Fruit fly (Drosophila melanogaster) whole organism, embryonic: ENCODE results near the gene COX7AL2.

Experiments
- CG10959 ChIP-seq: fragments of 200-800 bp; sonication (Bioruptor generic); IDR thresholded peaks from 2 replicates; pipeline ENCODE4 v1.3.6; 2022; ENCODE audit warnings: missing biosample characterization, missing genetic modification characterization
- CG1233 ChIP-seq: fragments of 200-800 bp; sonication (Bioruptor generic); optimal IDR thresholded peaks from 4 replicates; lab custom pipeline; 2018; ENCODE audit warnings: missing biosample characterization, mild to moderate bottlenecking, missing genetic modification characterization
- CG14050 ChIP-seq: fragments of 200-800 bp; sonication (Bioruptor generic); IDR thresholded peaks from 3 replicates; pipeline ENCODE4 v1.3.6; 2022; ENCODE audit warnings: missing biosample characterization, missing genetic modification characterization
- CG14441 ChIP-seq: fragments of 200-800 bp; sonication (Bioruptor generic); IDR thresholded peaks from 2 replicates; pipeline ENCODE4 v1.3.6; 2022; ENCODE audit warnings: missing biosample characterization, missing genetic modification characterization
- CG15479 ChIP-seq: fragments of 200-800 bp; sonication (Bioruptor generic); optimal IDR thresholded peaks from 3 replicates; lab custom pipeline; 2019; ENCODE audit warnings: missing biosample characterization, mild to moderate bottlenecking, missing genetic modification characterization, moderate library complexity
- CG16779 ChIP-seq: fragments of 200-800 bp; sonication (Bioruptor generic); IDR thresholded peaks from 2 replicates; pipeline ENCODE4 v1.3.6; 2022; ENCODE audit warnings: missing biosample characterization, missing genetic modification characterization
- CG2202 ChIP-seq: fragments of 200-800 bp; sonication (Bioruptor generic); optimal IDR thresholded peaks from 2 replicates; lab custom pipeline; 2018; ENCODE audit warnings: missing biosample characterization, mild to moderate bottlenecking, missing genetic modification characterization
- CG2678 ChIP-seq: fragments of 200-800 bp; sonication (Bioruptor generic); optimal IDR thresholded peaks from 3 replicates; lab custom pipeline; 2019; ENCODE audit warnings: missing biosample characterization, mild to moderate bottlenecking, missing genetic modification characterization, moderate library complexity
- CG31441 ChIP-seq: fragments of 200-800 bp; sonication (Bioruptor generic); IDR thresholded peaks from 2 replicates; pipeline ENCODE4 v1.3.6; 2022; ENCODE audit warnings: missing biosample characterization, missing genetic modification characterization
- CG32532 ChIP-seq: fragments of 200-800 bp; sonication (Bioruptor generic); IDR thresholded peaks from 2 replicates; pipeline ENCODE4 v1.3.6; 2022; ENCODE audit warnings: missing biosample characterization, missing genetic modification characterization
- CG34224 ChIP-seq: fragments of 200-800 bp; sonication (Bioruptor generic); IDR thresholded peaks from 3 replicates; pipeline ENCODE4 v1.3.6; 2022; ENCODE audit warnings: missing biosample characterization, missing genetic modification characterization; ENCODE audit not compliant: partially characterized antibody
- CG43689 ChIP-seq: fragments of 200-800 bp; sonication (Bioruptor generic); IDR thresholded peaks from 2 replicates; pipeline ENCODE4 v1.3.6; 2022; ENCODE audit warnings: missing biosample characterization, missing genetic modification characterization
- CG7556 ChIP-seq: fragments of 200-800 bp; sonication (Bioruptor generic); optimal IDR thresholded peaks from 2 replicates; lab custom pipeline; 2017; ENCODE audit warnings: missing biosample characterization, mild to moderate bottlenecking, missing genetic modification characterization
- CG8290 ChIP-seq, 3 experiments: fragments of 200-800 bp; sonication (Bioruptor generic); optimal IDR thresholded peaks; 2 replicates each; lab custom pipeline; 2016 to 2019; ENCODE audit warnings: missing biosample characterization in 3 of 3, missing genetic modification characterization in 3 of 3, mild to moderate bottlenecking in 2 of 3, moderate library complexity in 1 of 3
- CG9215 ChIP-seq: fragments of 200-800 bp; sonication (Bioruptor generic); IDR thresholded peaks from 2 replicates; pipeline ENCODE4 v1.3.6; 2022; ENCODE audit warnings: missing biosample characterization, missing genetic modification characterization
- Camta ChIP-seq: fragments of 200-800 bp; sonication (Bioruptor generic); optimal IDR thresholded peaks from 2 replicates; lab custom pipeline; 2016; ENCODE audit warnings: missing biosample characterization, missing genetic modification characterization
- Dad ChIP-seq: fragments of 200-800 bp; sonication (Bioruptor generic); optimal IDR thresholded peaks from 3 replicates; lab custom pipeline; 2016; ENCODE audit warnings: missing biosample characterization, missing genetic modification characterization
- Hey ChIP-seq: fragments of 200-800 bp; sonication (Bioruptor generic); optimal IDR thresholded peaks from 3 replicates; lab custom pipeline; 2018; ENCODE audit warnings: missing biosample characterization, mild to moderate bottlenecking, missing genetic modification characterization
- Hr39 ChIP-seq: fragments of >200 bp; optimal IDR thresholded peaks from 2 replicates; lab custom pipeline; 2017
- Nf-YB ChIP-seq: fragments of 200-800 bp; sonication (Bioruptor generic); optimal IDR thresholded peaks from 3 replicates; lab custom pipeline; 2019; ENCODE audit warnings: missing biosample characterization, mild to moderate bottlenecking, missing genetic modification characterization, moderate library complexity
- Nf-YC ChIP-seq: fragments of 200-800 bp; optimal IDR thresholded peaks from 3 replicates; lab custom pipeline; 2019; ENCODE audit warnings: missing biosample characterization, mild to moderate bottlenecking, missing genetic modification characterization, moderate library complexity
- Poxn ChIP-seq: fragments of 200-800 bp; sonication (Bioruptor generic); IDR thresholded peaks from 2 replicates; pipeline ENCODE4 v1.3.6; 2022; ENCODE audit warnings: missing biosample characterization, missing genetic modification characterization
- Sry-δ ChIP-seq: fragments of 200-800 bp; sonication (Bioruptor generic); optimal IDR thresholded peaks from 2 replicates; lab custom pipeline; 2016; ENCODE audit warnings: missing biosample characterization, missing genetic modification characterization
- Stat92E ChIP-seq, 3 experiments: fragments of >200 bp in 2 of 3; fragments of 200-800 bp in 1 of 3; sonication (Bioruptor generic) in 1 of 3; optimal IDR thresholded peaks; 2 replicates each; lab custom pipeline; 2017 to 2019; ENCODE audit warnings: missing biosample characterization in 3 of 3, missing genetic modification characterization in 3 of 3, mild to moderate bottlenecking in 1 of 3, moderate library complexity in 1 of 3
- TFAM ChIP-seq: fragments of 200-800 bp; sonication (Bioruptor generic); optimal IDR thresholded peaks from 2 replicates; lab custom pipeline; 2017; ENCODE audit warnings: missing biosample characterization, missing genetic modification characterization, inconsistent platforms
- Taf1 ChIP-seq: fragments of 200-800 bp; sonication (Bioruptor generic); IDR thresholded peaks from 2 replicates; pipeline ENCODE4 v1.3.6; 2022; ENCODE audit warnings: missing biosample characterization, missing genetic modification characterization
- Tbp ChIP-seq: fragments of >200 bp; optimal IDR thresholded peaks from 2 replicates; lab custom pipeline; 2018; ENCODE audit warnings: missing biosample characterization, missing genetic modification characterization
- ab ChIP-seq: fragments of 200-800 bp; sonication (Bioruptor generic); optimal IDR thresholded peaks from 2 replicates; lab custom pipeline; 2016; ENCODE audit warnings: missing biosample characterization, missing genetic modification characterization
- bbx ChIP-seq: fragments of 200-800 bp; sonication (Bioruptor generic); IDR thresholded peaks from 2 replicates; pipeline ENCODE4 v1.3.6; 2022; ENCODE audit warnings: missing biosample characterization, missing genetic modification characterization; ENCODE audit not compliant: partially characterized antibody
- cad ChIP-seq: fragments of >200 bp; optimal IDR thresholded peaks from 2 replicates; lab custom pipeline; 2017; ENCODE audit warnings: missing biosample characterization, missing genetic modification characterization
- chif ChIP-seq, 2 experiments: fragments of 200-800 bp; sonication (Bioruptor generic); optimal IDR thresholded peaks; 3 replicates each; lab custom pipeline; 2016; ENCODE audit warnings: missing biosample characterization in 2 of 2, missing genetic modification characterization in 2 of 2
- cwo ChIP-seq: fragments of 200-800 bp; sonication (Bioruptor generic); optimal IDR thresholded peaks from 3 replicates; lab custom pipeline; 2017; ENCODE audit warnings: missing biosample characterization, missing genetic modification characterization, mild to moderate bottlenecking, moderate library complexity, missing genetic modification reagents
- danr ChIP-seq: fragments of 200-800 bp; sonication (Bioruptor generic); IDR thresholded peaks from 2 replicates; pipeline ENCODE4 v1.3.6; 2022; ENCODE audit warnings: missing biosample characterization, missing genetic modification characterization
- dati ChIP-seq: fragments of 200-800 bp; sonication (Bioruptor generic); IDR thresholded peaks from 2 replicates; pipeline ENCODE4 v1.3.6; 2022; ENCODE audit warnings: missing biosample characterization, missing genetic modification characterization
- ems ChIP-seq: fragments of 200-800 bp; sonication (Bioruptor generic); optimal IDR thresholded peaks from 3 replicates; lab custom pipeline; 2016; ENCODE audit warnings: missing biosample characterization, missing genetic modification characterization
- grn ChIP-seq: fragments of 200-800 bp; sonication (Bioruptor generic); optimal IDR thresholded peaks from 3 replicates; lab custom pipeline; 2017; ENCODE audit warnings: missing biosample characterization, missing genetic modification characterization
- ham ChIP-seq: fragments of 200-800 bp; sonication (Bioruptor generic); IDR thresholded peaks from 2 replicates; pipeline ENCODE4 v1.3.6; 2022; ENCODE audit warnings: missing biosample characterization, missing genetic modification characterization
- inv ChIP-seq: fragments of 200-800 bp; sonication (Bioruptor generic); IDR thresholded peaks from 2 replicates; pipeline ENCODE4 v1.3.6; 2022; ENCODE audit warnings: missing biosample characterization, missing genetic modification characterization; ENCODE audit not compliant: partially characterized antibody
- klu ChIP-seq: fragments of 200-800 bp; sonication (Bioruptor generic); IDR thresholded peaks from 2 replicates; pipeline ENCODE4 v1.3.6; 2022; ENCODE audit warnings: missing biosample characterization, missing genetic modification characterization
- lbe ChIP-seq: fragments of 200-800 bp; sonication (Bioruptor generic); optimal IDR thresholded peaks from 2 replicates; lab custom pipeline; 2016; ENCODE audit warnings: missing biosample characterization, mild to moderate bottlenecking, missing genetic modification characterization
- pros ChIP-seq: fragments of 200-800 bp; sonication (Bioruptor generic); optimal IDR thresholded peaks from 3 replicates; lab custom pipeline; 2019; ENCODE audit warnings: missing biosample characterization, mild to moderate bottlenecking, missing genetic modification characterization, moderate library complexity
- pum ChIP-seq: fragments of 200-800 bp; sonication (Bioruptor generic); optimal IDR thresholded peaks from 2 replicates; lab custom pipeline; 2016; ENCODE audit warnings: missing biosample characterization, missing genetic modification characterization
- salm ChIP-seq: fragments of 200-800 bp; sonication (Bioruptor generic); optimal IDR thresholded peaks from 2 replicates; lab custom pipeline; 2018; ENCODE audit warnings: missing biosample characterization, mild to moderate bottlenecking, missing genetic modification characterization
- sd ChIP-seq: fragments of 200-800 bp; sonication (Bioruptor generic); optimal IDR thresholded peaks from 3 replicates; lab custom pipeline; 2018; ENCODE audit warnings: missing biosample characterization, mild to moderate bottlenecking, missing genetic modification characterization, moderate library complexity
- sima ChIP-seq: fragments of 200-800 bp; sonication (Bioruptor generic); optimal IDR thresholded peaks from 2 replicates; lab custom pipeline; 2016; ENCODE audit warnings: missing biosample characterization, missing genetic modification characterization
- sqz ChIP-seq: fragments of 200-800 bp; sonication (Bioruptor generic); optimal IDR thresholded peaks from 3 replicates; lab custom pipeline; 2018; ENCODE audit warnings: missing biosample characterization, mild to moderate bottlenecking, missing genetic modification characterization
- sug ChIP-seq: fragments of 200-800 bp; optimal IDR thresholded peaks from 2 replicates; lab custom pipeline; 2019; ENCODE audit warnings: missing biosample characterization, mild to moderate bottlenecking, missing genetic modification characterization, moderate library complexity
- tup ChIP-seq: fragments of 200-800 bp; sonication (Bioruptor generic); optimal IDR thresholded peaks from 2 replicates; lab custom pipeline; 2016; ENCODE audit warnings: missing biosample characterization, mild to moderate bottlenecking, missing genetic modification characterization, moderate library complexity
- zen2 ChIP-seq: fragments of 200-800 bp; sonication (Bioruptor generic); IDR thresholded peaks from 3 replicates; pipeline ENCODE4 v1.3.6; 2022; ENCODE audit warnings: missing biosample characterization, missing genetic modification characterization; ENCODE audit not compliant: partially characterized antibody
- zf30C ChIP-seq: fragments of 200-800 bp; sonication (Bioruptor generic); optimal IDR thresholded peaks from 3 replicates; lab custom pipeline; 2018; ENCODE audit warnings: missing biosample characterization, mild to moderate bottlenecking, missing genetic modification characterization

Gene COX7AL2

DNA sequence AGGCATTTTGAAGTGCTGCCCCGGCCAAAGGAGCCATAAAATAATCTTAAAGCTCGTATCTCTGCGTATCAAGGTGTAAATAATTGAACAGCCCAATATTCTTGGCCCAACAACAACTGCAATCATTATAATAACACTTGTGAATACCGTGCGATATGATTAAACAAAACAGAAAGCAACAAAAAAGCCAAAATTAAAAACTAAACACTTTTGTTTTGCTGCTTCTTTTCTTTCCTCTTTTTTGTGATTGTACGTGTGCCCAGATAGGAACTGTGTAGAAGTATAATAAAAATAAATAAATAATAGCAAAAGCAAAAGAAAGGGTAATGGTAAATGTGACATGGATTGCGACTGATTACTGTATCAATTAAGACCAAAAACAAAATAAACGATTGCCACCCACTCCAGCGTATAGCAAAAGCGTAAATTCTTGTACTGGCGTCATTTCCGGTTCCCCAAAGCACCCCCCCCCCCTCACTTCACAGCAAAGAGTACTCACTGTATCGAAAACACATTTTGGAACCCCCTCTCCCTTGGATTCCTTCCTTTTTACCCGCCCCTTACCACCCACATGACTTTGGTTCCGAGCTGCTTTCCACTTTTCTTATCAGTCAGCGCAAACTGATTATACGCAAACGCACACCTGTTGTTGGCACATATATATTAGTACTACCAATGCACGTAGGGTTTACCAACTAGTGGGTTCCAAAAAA is 26.2 kb downstream of the COX7AL2 start (continued):
- TF ChIP-seq Stat92E (GFP tag; optimal IDR thresholded peaks at IDR 0.05; lab: Kevin White, UChicago) = no peak
- TF ChIP-seq bbx = no peak
- no peak for TF ChIP-seq zf30C (GFP tag; lab: Kevin White, UChicago)
- no peak for TF ChIP-seq CG2202
- TF ChIP-seq cwo (GFP tag; lab: Kevin White, UChicago) = peak; percentile 63
- TF ChIP-seq CG10959 (GFP tag; lab: Robert Waterston, UW) = no peak
- no peak for TF ChIP-seq danr
- no peak for TF ChIP-seq chif (GFP tag; optimal IDR thresholded peaks at IDR 0.05; lab: Kevin White, UChicago)
- no peak for TF ChIP-seq sqz (GFP tag; lab: Kevin White, UChicago)
- TF ChIP-seq CG16779 = no peak
- TF ChIP-seq ham (GFP tag; lab: Robert Waterston, UW) = no peak
- peak; percentile 49 for TF ChIP-seq Nf-YC
- no peak for TF ChIP-seq TFAM (GFP tag; lab: Kevin White, UChicago)
- peak; percentile 88 for TF ChIP-seq sd
- TF ChIP-seq ems (GFP tag; lab: Kevin White, UChicago) = no peak
- TF ChIP-seq CG15479 (GFP tag; lab: Kevin White, UChicago) = no peak
- TF ChIP-seq pum = no peak
- TF ChIP-seq inv = no peak
- no peak for TF ChIP-seq pros (GFP tag; lab: Kevin White, UChicago)
- TF ChIP-seq klu (GFP tag; lab: Robert Waterston, UW) = no peak
- no peak for TF ChIP-seq CG31441 (GFP tag; lab: Robert Waterston, UW)
- no peak for TF ChIP-seq CG34224
- TF ChIP-seq dati (GFP tag; lab: Robert Waterston, UW) = no peak
- TF ChIP-seq Taf1 (GFP tag; lab: Robert Waterston, UW) = 0 out of 2 replicates have a peak, but pooled peaks have one; percentile 15
- peak; percentile 54 for TF ChIP-seq CG14441 (GFP tag; lab: Robert Waterston, UW)
- TF ChIP-seq CG1233 (GFP tag; lab: Kevin White, UChicago) = no peak
- TF ChIP-seq tup = no peak
- no peak for TF ChIP-seq ab (GFP tag; lab: Kevin White, UChicago)
- peak; percentile 26 for TF ChIP-seq CG2678 (tag; lab: Kevin White, UChicago)
- no peak for TF ChIP-seq cad (GFP tag; lab: Kevin White, UChicago)
- TF ChIP-seq sug = peak; percentile 87
- no peak for TF ChIP-seq CG14050 (GFP tag; lab: Robert Waterston, UW)
- TF ChIP-seq CG32532 = peak; percentile 45; the same call in 1 of the 2 replicates
- peak; percentile 23 for TF ChIP-seq Hey (tag; lab: Kevin White, UChicago)
- TF ChIP-seq sima (GFP tag; lab: Kevin White, UChicago) = no peak
- TF ChIP-seq CG8290 (GFP tag; optimal IDR thresholded peaks at IDR 0.05; lab: Kevin White, UChicago) = no peak
- TF ChIP-seq CG8290 (tag; optimal IDR thresholded peaks at IDR 0.05; lab: Kevin White, UChicago) = peak in 1 of 2 experiments; percentile 5
- TF ChIP-seq lbe (GFP tag; lab: Kevin White, UChicago) = peak; percentile 35
- peak; percentile 80 for TF ChIP-seq grn (GFP tag; lab: Kevin White, UChicago)
- TF ChIP-seq salm = peak; percentile 44
- TF ChIP-seq Sry-δ (GFP tag; lab: Kevin White, UChicago) = no peak
- TF ChIP-seq zen2 (GFP tag; lab: Robert Waterston, UW) = no peak
- no peak for TF ChIP-seq Hr39 (lab: Kevin White, UChicago)
- TF ChIP-seq Poxn (GFP tag; lab: Robert Waterston, UW) = peak; percentile 22; the same call in 1 of the 2 replicates
- TF ChIP-seq CG7556 = no peak
- TF ChIP-seq Camta = no peak
- TF ChIP-seq CG9215 (GFP tag; lab: Robert Waterston, UW) = no peak
- TF ChIP-seq Tbp (GFP tag; lab: Kevin White, UChicago) = no peak
- TF ChIP-seq Nf-YB = peak; percentile 73
- TF ChIP-seq Dad (GFP tag; lab: Kevin White, UChicago) = no peak
- TF ChIP-seq CG43689 (GFP tag; lab: Robert Waterston, UW) = no peak
